Fruit fly (Drosophila melanogaster) whole organism, embryonic: ENCODE measurements around the gene CG11155.

Source experiments
- CG10209 ChIP-seq: fragments of 200-800 bp; sonication (Bioruptor generic); optimal IDR thresholded peaks from 3 replicates; lab custom pipeline; 2017; ENCODE audit warnings: missing biosample characterization, mild to moderate bottlenecking, missing genetic modification characterization, missing genetic modification reagents
- CG10267 ChIP-seq: fragments of 200-800 bp; sonication (Bioruptor generic); optimal IDR thresholded peaks from 2 replicates; lab custom pipeline; 2018; ENCODE audit warnings: missing biosample characterization, mild to moderate bottlenecking, missing genetic modification characterization, moderate library complexity
- CG10462 ChIP-seq: fragments of 200-800 bp; sonication (Bioruptor generic); optimal IDR thresholded peaks from 2 replicates; lab custom pipeline; 2016; ENCODE audit warnings: missing biosample characterization, missing genetic modification characterization
- CG10543 ChIP-seq: fragments of 200-800 bp; sonication (Bioruptor generic); optimal IDR thresholded peaks from 3 replicates; lab custom pipeline; 2017; ENCODE audit warnings: missing biosample characterization, mild to moderate bottlenecking, missing genetic modification characterization, moderate library complexity
- CG10654 ChIP-seq: fragments of 200-800 bp; sonication (Bioruptor generic); optimal IDR thresholded peaks from 2 replicates; lab custom pipeline; 2016; ENCODE audit warnings: missing biosample characterization, missing genetic modification characterization
- CG12659 ChIP-seq: fragments of 200-800 bp; sonication (Bioruptor generic); optimal IDR thresholded peaks from 3 replicates; lab custom pipeline; 2017; ENCODE audit warnings: mild to moderate bottlenecking, missing biosample characterization, missing genetic modification reagents, missing genetic modification characterization
- CG13296 ChIP-seq: fragments of 200-800 bp; sonication (Bioruptor generic); optimal IDR thresholded peaks from 3 replicates; lab custom pipeline; 2018; ENCODE audit warnings: missing biosample characterization, mild to moderate bottlenecking, missing genetic modification characterization
- CG14667 ChIP-seq: fragments of 200-800 bp; sonication (Bioruptor generic); IDR thresholded peaks from 2 replicates; pipeline ENCODE4 v1.3.6; 2022; ENCODE audit warnings: missing biosample characterization, missing genetic modification characterization
- CG1647 ChIP-seq: fragments of 200-800 bp; sonication (Bioruptor generic); optimal IDR thresholded peaks from 3 replicates; lab custom pipeline; 2016; ENCODE audit warnings: missing biosample characterization, missing genetic modification characterization
- CG30020 ChIP-seq: fragments of 200-800 bp; optimal IDR thresholded peaks from 2 replicates; lab custom pipeline; 2019; ENCODE audit warnings: missing biosample characterization, mild to moderate bottlenecking, missing genetic modification characterization, moderate library complexity
- CG30403 ChIP-seq: fragments of 200-800 bp; sonication (Bioruptor generic); optimal IDR thresholded peaks from 3 replicates; lab custom pipeline; 2016; ENCODE audit warnings: missing biosample characterization, missing genetic modification characterization
- CG7357 ChIP-seq: fragments of 200-800 bp; sonication (Bioruptor generic); IDR thresholded peaks from 3 replicates; pipeline ENCODE4 v1.3.6; 2022; ENCODE audit warnings: missing biosample characterization, missing genetic modification characterization
- CG8089 ChIP-seq: fragments of 200-800 bp; sonication (Bioruptor generic); optimal IDR thresholded peaks from 3 replicates; lab custom pipeline; 2016; ENCODE audit warnings: missing biosample characterization, missing genetic modification characterization
- D19A ChIP-seq: fragments of 200-800 bp; optimal IDR thresholded peaks from 3 replicates; lab custom pipeline; 2019; ENCODE audit warnings: missing biosample characterization, mild to moderate bottlenecking, missing genetic modification characterization, moderate library complexity
- Dfd ChIP-seq, 2 experiments: fragments of >200 bp; optimal IDR thresholded peaks; 2 replicates each; lab custom pipeline; 2017; ENCODE audit warnings: missing biosample characterization in 2 of 2, missing genetic modification characterization in 2 of 2
- Ets65A ChIP-seq: fragments of 200-800 bp; sonication (Bioruptor generic); peaks from one replicate; lab custom pipeline; 2016; ENCODE audit warnings: missing biosample characterization, missing genetic modification characterization
- Ets97D ChIP-seq: fragments of 200-800 bp; sonication (Bioruptor generic); optimal IDR thresholded peaks from 3 replicates; lab custom pipeline; 2016; ENCODE audit warnings: missing biosample characterization, missing genetic modification characterization
- Gug ChIP-seq: fragments of 200-800 bp; sonication (Bioruptor generic); IDR thresholded peaks from 4 replicates; pipeline ENCODE4 v1.3.6; 2022; ENCODE audit warnings: missing biosample characterization, missing genetic modification characterization
- HLH3B ChIP-seq: fragments of 200-800 bp; sonication (Bioruptor generic); IDR thresholded peaks from 2 replicates; pipeline ENCODE4 v1.3.6; 2022; ENCODE audit warnings: missing biosample characterization, missing genetic modification characterization
- Hey ChIP-seq: fragments of 200-800 bp; sonication (Bioruptor generic); optimal IDR thresholded peaks from 3 replicates; lab custom pipeline; 2018; ENCODE audit warnings: missing biosample characterization, mild to moderate bottlenecking, missing genetic modification characterization
- Hr3 ChIP-seq: fragments of 200-800 bp; sonication (Bioruptor generic); optimal IDR thresholded peaks from 3 replicates; lab custom pipeline; 2016; ENCODE audit warnings: missing biosample characterization, missing genetic modification characterization
- NFAT ChIP-seq: fragments of 200-800 bp; sonication (Bioruptor generic); IDR thresholded peaks from 2 replicates; pipeline ENCODE4 v1.3.6; 2022; ENCODE audit warnings: missing biosample characterization, missing genetic modification characterization
- Nf-YA ChIP-seq: fragments of 200-800 bp; sonication (Bioruptor generic); IDR thresholded peaks from 2 replicates; pipeline ENCODE4 v1.3.6; 2022; ENCODE audit warnings: missing biosample characterization, missing genetic modification characterization
- Nf-YB ChIP-seq: fragments of 200-800 bp; sonication (Bioruptor generic); optimal IDR thresholded peaks from 3 replicates; lab custom pipeline; 2019; ENCODE audit warnings: missing biosample characterization, mild to moderate bottlenecking, missing genetic modification characterization, moderate library complexity
- Oaz ChIP-seq: fragments of 200-800 bp; sonication (Bioruptor generic); IDR thresholded peaks from 2 replicates; pipeline ENCODE4 v1.3.6; 2022; ENCODE audit warnings: missing biosample characterization, missing genetic modification characterization
- Optix ChIP-seq: fragments of 200-800 bp; sonication (Bioruptor generic); IDR thresholded peaks from 3 replicates; pipeline ENCODE4 v1.3.6; 2022; ENCODE audit warnings: missing biosample characterization, missing genetic modification characterization
- Poxn ChIP-seq: fragments of 200-800 bp; sonication (Bioruptor generic); IDR thresholded peaks from 2 replicates; pipeline ENCODE4 v1.3.6; 2022; ENCODE audit warnings: missing biosample characterization, missing genetic modification characterization
- Ptx1 ChIP-seq: fragments of 200-800 bp; sonication (Bioruptor generic); IDR thresholded peaks from 2 replicates; pipeline ENCODE4 v1.3.6; 2022; ENCODE audit warnings: missing biosample characterization, missing genetic modification characterization
- Stat92E ChIP-seq, 3 experiments: fragments of >200 bp in 2 of 3; fragments of 200-800 bp in 1 of 3; sonication (Bioruptor generic) in 1 of 3; optimal IDR thresholded peaks; 2 replicates each; lab custom pipeline; 2017 to 2019; ENCODE audit warnings: missing biosample characterization in 3 of 3, missing genetic modification characterization in 3 of 3, mild to moderate bottlenecking in 1 of 3, moderate library complexity in 1 of 3
- Usf ChIP-seq: fragments of 200-800 bp; sonication (Bioruptor generic); optimal IDR thresholded peaks from 2 replicates; lab custom pipeline; 2017; ENCODE audit warnings: missing genotype, missing biosample characterization, missing genetic modification characterization
- Xrp1 ChIP-seq: fragments of 200-800 bp; sonication (Bioruptor generic); IDR thresholded peaks from 2 replicates; pipeline ENCODE4 v1.3.6; 2022; ENCODE audit warnings: missing biosample characterization, missing genetic modification characterization
- bab2 ChIP-seq: fragments of 200-800 bp; sonication (Bioruptor generic); optimal IDR thresholded peaks from 2 replicates; lab custom pipeline; 2016; ENCODE audit warnings: missing biosample characterization, missing genetic modification characterization
- danr ChIP-seq: fragments of 200-800 bp; sonication (Bioruptor generic); IDR thresholded peaks from 2 replicates; pipeline ENCODE4 v1.3.6; 2022; ENCODE audit warnings: missing biosample characterization, missing genetic modification characterization
- dmrt11E ChIP-seq: fragments of 200-800 bp; sonication (Bioruptor generic); optimal IDR thresholded peaks from 3 replicates; lab custom pipeline; 2018; ENCODE audit warnings: missing biosample characterization, mild to moderate bottlenecking, missing genetic modification characterization, moderate library complexity
- emc ChIP-seq: fragments of 200-800 bp; sonication (Bioruptor generic); optimal IDR thresholded peaks from 2 replicates; lab custom pipeline; 2016; ENCODE audit warnings: missing biosample characterization, missing genetic modification characterization
- gem ChIP-seq: fragments of 200-800 bp; sonication (Bioruptor generic); optimal IDR thresholded peaks from 2 replicates; lab custom pipeline; 2019; ENCODE audit warnings: missing biosample characterization, mild to moderate bottlenecking, missing genetic modification characterization, moderate library complexity
- lmd ChIP-seq: fragments of 200-800 bp; sonication (Bioruptor generic); IDR thresholded peaks from 2 replicates; pipeline ENCODE4 v1.3.6; 2022; ENCODE audit warnings: missing biosample characterization, missing genetic modification characterization
- mld ChIP-seq: fragments of 200-800 bp; sonication (Bioruptor generic); IDR thresholded peaks from 3 replicates; pipeline ENCODE4 v1.3.6; 2022; ENCODE audit warnings: missing biosample characterization, missing genetic modification characterization; ENCODE audit not compliant: partially characterized antibody
- pan ChIP-seq, 4 experiments: fragments of >200 bp in 3 of 4; fragments of 200-800 bp in 1 of 4; sonication (Bioruptor generic) in 1 of 4; optimal IDR thresholded peaks in 3 of 4; IDR thresholded peaks in 1 of 4; 2 replicates each; pipeline versions ENCODE4 v1.3.6 to Lab custom; 2017 to 2022; ENCODE audit warnings: missing biosample characterization in 2 of 4, missing genetic modification characterization in 2 of 4, mixed read lengths in 1 of 4
- pros ChIP-seq: fragments of 200-800 bp; sonication (Bioruptor generic); optimal IDR thresholded peaks from 3 replicates; lab custom pipeline; 2019; ENCODE audit warnings: missing biosample characterization, mild to moderate bottlenecking, missing genetic modification characterization, moderate library complexity
- sens ChIP-seq: fragments of 200-800 bp; sonication (Bioruptor generic); peaks from one replicate; lab custom pipeline; 2016; ENCODE audit warnings: missing biosample characterization, missing genetic modification characterization
- shn ChIP-seq: fragments of 200-800 bp; sonication (Bioruptor generic); optimal IDR thresholded peaks from 3 replicates; lab custom pipeline; 2016; ENCODE audit warnings: missing biosample characterization, missing genetic modification characterization
- sim ChIP-seq: fragments of 200-800 bp; sonication (Bioruptor generic); IDR thresholded peaks from 2 replicates; pipeline ENCODE4 v1.3.6; 2022; ENCODE audit warnings: missing biosample characterization, missing genetic modification characterization
- slp2 ChIP-seq: fragments of 200-800 bp; sonication (Bioruptor generic); optimal IDR thresholded peaks from 2 replicates; lab custom pipeline; 2016; ENCODE audit warnings: missing biosample characterization, missing genetic modification characterization
- ssp ChIP-seq: fragments of 200-800 bp; sonication (Bioruptor generic); IDR thresholded peaks from 2 replicates; pipeline ENCODE4 v1.3.6; 2022; ENCODE audit warnings: missing biosample characterization, missing genetic modification characterization
- tio ChIP-seq: fragments of 200-800 bp; sonication (Bioruptor generic); optimal IDR thresholded peaks from 2 replicates; lab custom pipeline; 2017; ENCODE audit warnings: missing biosample characterization, missing genetic modification characterization, inconsistent platforms
- zen ChIP-seq: fragments of 200-800 bp; sonication (Bioruptor generic); optimal IDR thresholded peaks from 3 replicates; lab custom pipeline; 2018; ENCODE audit warnings: missing biosample characterization, mild to moderate bottlenecking, missing genetic modification characterization, moderate library complexity

Gene CG11155

dm6 chr4:1156278-1156677 is 29.9 kb downstream of the CG11155 start (continued):
- peak; percentile 51 for TF ChIP-seq gem (tag; lab: Kevin White, UChicago)
- TF ChIP-seq slp2 (GFP tag; lab: Kevin White, UChicago) = no peak
- TF ChIP-seq danr (GFP tag; lab: Robert Waterston, UW) = no peak
- TF ChIP-seq HLH3B (GFP tag; lab: Robert Waterston, UW) = no peak
- TF ChIP-seq Optix = no peak
- TF ChIP-seq CG10543 (GFP tag; lab: Kevin White, UChicago) = no peak
- TF ChIP-seq sim (GFP tag; lab: Robert Waterston, UW) = no peak
- no peak for TF ChIP-seq lmd
- no peak for TF ChIP-seq CG10654 (GFP tag; lab: Kevin White, UChicago)
- TF ChIP-seq, all 482 proteins: peak for 16

dm6 chr4:1162058-1162457 is 35.7 kb downstream of the CG11155 start, which contains the start of gene CG32017:
TSS of gene CG32017 (minus strand) at chr4:1162158.
- TF ChIP-seq shn (GFP tag; lab: Kevin White, UChicago) (no peak), mld (no peak), pan (optimal IDR thresholded peaks at IDR 0.05; lab: Kevin White, UChicago) (no peak), pan (GFP tag; optimal IDR thresholded peaks at IDR 0.05 in 1 of 2, IDR thresholded peaks at IDR 0.05 in 1 of 2) (no peak), zen (no peak), NFAT (no peak), CG1647 (no peak), Nf-YB (GFP tag; lab: Kevin White, UChicago) (no peak), CG10267 (no peak), Oaz (no peak), CG14667 (GFP tag; lab: Robert Waterston, UW) (no peak), Gug (no peak), CG10209 (no peak), Hr3 (GFP tag; lab: Kevin White, UChicago) (no peak), CG13296 (no peak), Poxn (GFP tag; lab: Robert Waterston, UW) (no peak), Nf-YA (GFP tag; lab: Robert Waterston, UW) (no peak)

dm6 chr4:1175156-1175555 is 48.8 kb downstream of the CG11155 start:
- TF ChIP-seq sens (GFP tag; lab: Kevin White, UChicago) (peak; percentile 57), Hey (tag; lab: Kevin White, UChicago) (no peak), gem (tag; lab: Kevin White, UChicago) (no peak)

DNA sequence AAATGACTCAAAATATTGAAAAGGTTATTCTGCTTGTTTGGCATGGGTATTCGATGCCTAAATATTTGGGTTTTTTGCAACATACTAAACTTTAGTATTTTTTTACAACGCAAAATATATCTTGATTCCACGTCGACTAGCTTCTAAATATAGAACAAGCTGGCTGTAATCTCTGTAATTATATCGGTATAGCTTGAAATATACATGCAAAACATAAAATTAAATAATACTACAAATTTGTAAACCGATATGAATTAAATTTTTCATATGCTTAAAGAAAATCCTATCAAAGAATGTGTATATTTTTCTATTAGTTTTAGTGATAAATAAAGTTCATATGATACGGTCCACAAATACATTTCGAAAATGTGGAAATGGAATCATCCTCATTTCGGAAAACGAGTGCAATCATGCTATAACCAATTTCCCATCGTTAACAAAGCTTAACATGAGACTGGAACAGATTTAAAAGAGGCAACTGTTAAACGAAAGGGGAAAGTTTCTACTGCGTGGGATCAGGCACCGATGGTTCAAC is 55.3 kb downstream of the CG11155 start, which contains the start of gene pho:
Gene pho, minus strand, starts transcription at position 38 of the 535 bp plus-strand sequence.
- TF ChIP-seq Usf (GFP tag; lab: Kevin White, UChicago) = peak; percentile 8
- TF ChIP-seq CG12659 (GFP tag; lab: Kevin White, UChicago) = peak; percentile 31
- peak; percentile 99 for TF ChIP-seq CG30020 (tag; lab: Kevin White, UChicago)
- no peak for TF ChIP-seq pros
- peak; percentile 55 for TF ChIP-seq CG8089 (GFP tag; lab: Kevin White, UChicago)
- peak in 1 of 3 experiments; percentile 60 for TF ChIP-seq Stat92E (GFP tag; optimal IDR thresholded peaks at IDR 0.05; lab: Kevin White, UChicago)
- peak; percentile 33 for TF ChIP-seq tio (GFP tag; lab: Kevin White, UChicago)
- TF ChIP-seq bab2 (GFP tag; lab: Kevin White, UChicago) = peak; percentile 19
- TF ChIP-seq D19A (tag; lab: Kevin White, UChicago) = peak; percentile 45
- no peak for TF ChIP-seq shn (GFP tag; lab: Kevin White, UChicago)
- TF ChIP-seq Xrp1 (GFP tag; lab: Robert Waterston, UW) = peak; percentile 30; the same call in 1 of the 2 replicates
- peak; percentile 33 for TF ChIP-seq emc (GFP tag; lab: Kevin White, UChicago)
- TF ChIP-seq dmrt11E = no peak
- no peak for TF ChIP-seq CG10462 (GFP tag; lab: Kevin White, UChicago)
- TF ChIP-seq CG10654 (GFP tag; lab: Kevin White, UChicago) = peak; percentile 25
- TF ChIP-seq Dfd (GFP tag; optimal IDR thresholded peaks at IDR 0.05; lab: Kevin White, UChicago) = peak in 1 of 2 experiments; percentile 85
- TF ChIP-seq CG7357 (GFP tag; lab: Robert Waterston, UW) = peak; percentile 97
- peak; percentile 98 for TF ChIP-seq ssp (GFP tag; lab: Robert Waterston, UW)
- no peak for TF ChIP-seq Ptx1
- peak; percentile 62 for TF ChIP-seq Hr3 (GFP tag; lab: Kevin White, UChicago)
- peak; percentile 64 for TF ChIP-seq Ets65A (GFP tag; lab: Kevin White, UChicago)
- peak; percentile 25 for TF ChIP-seq CG30403
- TF ChIP-seq Ets97D = peak; percentile 5
